Worm (Caenorhabditis elegans) whole organism, L2 larva: ENCODE data around the gene srz-100.

Experiments
- F13H6.1 ChIP-seq: sonication (generic microtip); optimal IDR thresholded peaks from 2 replicates; lab custom pipeline; 2016; ENCODE audit warnings: missing genetic modification characterization, missing compliant biosample characterization
- R02D3.7 ChIP-seq: fragments of 150-350 bp; optimal IDR thresholded peaks from 2 replicates; lab custom pipeline; 2014; ENCODE audit warnings: missing biosample characterization, missing genetic modification characterization
- Y55F3AM.14 ChIP-seq: fragments of 200-800 bp; sonication (Bioruptor generic); optimal IDR thresholded peaks from 2 replicates; lab custom pipeline; 2018; ENCODE audit warnings: mild to moderate bottlenecking, missing genetic modification characterization, missing compliant biosample characterization
- ZK546.5 ChIP-seq: sonication (generic microtip); optimal IDR thresholded peaks from 2 replicates; lab custom pipeline; 2017; ENCODE audit warnings: missing biosample characterization, missing genetic modification characterization
- alr-1 ChIP-seq: fragments of 150-350 bp; optimal IDR thresholded peaks from 2 replicates; lab custom pipeline; 2014; ENCODE audit warnings: missing biosample characterization, missing genetic modification characterization
- aly-2 ChIP-seq: fragments of 150-350 bp; optimal IDR thresholded peaks from 2 replicates; lab custom pipeline; 2014; ENCODE audit warnings: missing biosample characterization, missing genetic modification characterization
- blmp-1 ChIP-seq: sonication (generic microtip); optimal IDR thresholded peaks from 2 replicates; lab custom pipeline; 2017; ENCODE audit warnings: missing genetic modification characterization, mild to moderate bottlenecking, missing compliant biosample characterization, antibody characterized with exemption, moderate library complexity; ENCODE audit not compliant: insufficient read depth
- ceh-16 ChIP-seq: fragments of 150-350 bp; optimal IDR thresholded peaks from 2 replicates; lab custom pipeline; 2014; ENCODE audit warnings: missing biosample characterization, missing genetic modification characterization
- ceh-82 ChIP-seq: fragments of 150-350 bp; optimal IDR thresholded peaks from 2 replicates; lab custom pipeline; 2014; ENCODE audit warnings: missing biosample characterization, missing genetic modification characterization
- egl-27 ChIP-seq: sonication (generic microtip); optimal IDR thresholded peaks from 3 replicates; lab custom pipeline; 2017; ENCODE audit warnings: missing biosample characterization, missing genetic modification reagents, missing genetic modification characterization
- elt-3 ChIP-seq: sonication (generic microtip); optimal IDR thresholded peaks from 2 replicates; lab custom pipeline; 2017; ENCODE audit warnings: missing biosample characterization, missing genetic modification characterization
- fos-1 ChIP-seq: fragments of 150-350 bp; optimal IDR thresholded peaks from 2 replicates; lab custom pipeline; 2014; ENCODE audit warnings: missing biosample characterization, missing genetic modification characterization
- lin-11 ChIP-seq: fragments of 150-350 bp; sonication (generic microtip); optimal IDR thresholded peaks from 2 replicates; lab custom pipeline; 2014; ENCODE audit warnings: missing biosample characterization, missing genetic modification characterization, inconsistent platforms, mixed read lengths
- lin-13 ChIP-seq: fragments of 150-350 bp; optimal IDR thresholded peaks from 2 replicates; lab custom pipeline; 2014; ENCODE audit warnings: missing biosample characterization, missing genetic modification reagents, missing genetic modification characterization
- lsy-2 ChIP-seq, 2 experiments: fragments of 150-350 bp in 1 of 2; sonication (generic microtip) in 1 of 2; optimal IDR thresholded peaks; 2 replicates each; lab custom pipeline; 2014 to 2017; ENCODE audit warnings: missing biosample characterization in 2 of 2, missing genetic modification characterization in 2 of 2
- mdl-1 ChIP-seq, 2 experiments: fragments of 150-350 bp in 1 of 2; sonication (generic microtip) in 1 of 2; optimal IDR thresholded peaks; 2 replicates each; lab custom pipeline; 2017; ENCODE audit warnings: missing biosample characterization in 2 of 2, missing genetic modification characterization in 2 of 2
- nhr-10 ChIP-seq: sonication (generic microtip); optimal IDR thresholded peaks from 2 replicates; lab custom pipeline; 2017; ENCODE audit warnings: missing biosample characterization, missing genetic modification characterization
- nhr-11 ChIP-seq: fragments of 150-350 bp; optimal IDR thresholded peaks from 2 replicates; lab custom pipeline; 2014; ENCODE audit warnings: missing biosample characterization, missing genetic modification characterization
- nhr-12 ChIP-seq: fragments of 150-350 bp; optimal IDR thresholded peaks from 2 replicates; lab custom pipeline; 2014; ENCODE audit warnings: missing biosample characterization, missing genetic modification characterization
- nhr-21 ChIP-seq: fragments of 150-350 bp; optimal IDR thresholded peaks from 2 replicates; lab custom pipeline; 2014; ENCODE audit warnings: missing biosample characterization, missing genetic modification characterization
- nhr-23 ChIP-seq: fragments of 150-350 bp; optimal IDR thresholded peaks from 2 replicates; lab custom pipeline; 2014; ENCODE audit warnings: missing biosample characterization, missing genetic modification reagents, missing genetic modification characterization
- nhr-237 ChIP-seq: fragments of 150-350 bp; optimal IDR thresholded peaks from 2 replicates; lab custom pipeline; 2014; ENCODE audit warnings: missing biosample characterization, missing genetic modification characterization
- nhr-77 ChIP-seq: fragments of 150-350 bp; optimal IDR thresholded peaks from 2 replicates; lab custom pipeline; 2014; ENCODE audit warnings: missing biosample characterization, missing genetic modification characterization
- peb-1 ChIP-seq: fragments of 150-350 bp; optimal IDR thresholded peaks from 2 replicates; lab custom pipeline; 2014; ENCODE audit warnings: missing biosample characterization, missing genetic modification characterization
- sem-4 ChIP-seq: fragments of 150-350 bp; optimal IDR thresholded peaks from 2 replicates; lab custom pipeline; 2014; ENCODE audit warnings: missing biosample characterization, missing genetic modification reagents, missing genetic modification characterization
- skn-1 ChIP-seq: sonication (generic microtip); optimal IDR thresholded peaks from 2 replicates; lab custom pipeline; 2017; ENCODE audit warnings: missing biosample characterization, missing genetic modification characterization
- sma-3 ChIP-seq: sonication (generic microtip); optimal IDR thresholded peaks from 2 replicates; lab custom pipeline; 2016; ENCODE audit warnings: missing genetic modification reagents, missing genetic modification characterization, missing compliant biosample characterization
- sma-9 ChIP-seq, 2 experiments: fragments of 150-350 bp in 1 of 2; sonication (generic microtip) in 1 of 2; optimal IDR thresholded peaks; 2 replicates each; lab custom pipeline; 2014 to 2016; ENCODE audit warnings: missing genetic modification characterization in 2 of 2, mild to moderate bottlenecking in 1 of 2, missing biosample characterization in 1 of 2, missing compliant biosample characterization in 1 of 2, missing genetic modification reagents in 1 of 2, moderate library complexity in 1 of 2
- snpc-4 ChIP-seq: fragments of 150-350 bp; optimal IDR thresholded peaks from 2 replicates; lab custom pipeline; 2014; ENCODE audit warnings: missing biosample characterization, missing genetic modification characterization
- unc-39 ChIP-seq: fragments of 150-350 bp; optimal IDR thresholded peaks from 2 replicates; lab custom pipeline; 2014; ENCODE audit warnings: missing biosample characterization, missing genetic modification characterization
- unc-62 ChIP-seq: fragments of 150-350 bp; optimal IDR thresholded peaks from 2 replicates; lab custom pipeline; 2014; ENCODE audit warnings: missing biosample characterization, missing genetic modification reagents, missing genetic modification characterization
- zag-1 ChIP-seq: fragments of 150-350 bp; optimal IDR thresholded peaks from 2 replicates; lab custom pipeline; 2014; ENCODE audit warnings: missing biosample characterization, missing genetic modification characterization
- ztf-4 ChIP-seq: fragments of 150-350 bp; optimal IDR thresholded peaks from 2 replicates; lab custom pipeline; 2014; ENCODE audit warnings: missing biosample characterization, missing genetic modification characterization

The srz-100 gene

ce11 chrV:16699752-16700259 lies 31.9 kb upstream of the srz-100 start, which contains the start of gene Y70C5C.1:
Y70C5C.1 (plus strand) TSS chrV:16700209.
- TF ChIP-seq lsy-2 (tag; optimal IDR thresholded peaks at IDR 0.05; lab: Kevin White, UChicago) (no peak), ceh-16 (tag; lab: Kevin White, UChicago) (no peak), lin-13 (GFP tag; lab: Kevin White, UChicago) (no peak), fos-1 (no peak), nhr-10 (tag; lab: Kevin White, UChicago) (no peak), nhr-11 (tag; lab: Kevin White, UChicago) (no peak), sma-9 (GFP tag; optimal IDR thresholded peaks at IDR 0.05; lab: Kevin White, UChicago) (no peak), sma-9 (tag; optimal IDR thresholded peaks at IDR 0.05; lab: Kevin White, UChicago) (no peak), mdl-1 (tag; optimal IDR thresholded peaks at IDR 0.05; lab: Kevin White, UChicago) (no peak)

- TF ChIP-seq blmp-1 (tag; lab: Kevin White, UChicago) (no peak), sma-9 (GFP tag; optimal IDR thresholded peaks at IDR 0.05; lab: Kevin White, UChicago) (no peak), sma-9 (tag; optimal IDR thresholded peaks at IDR 0.05; lab: Kevin White, UChicago) (no peak), aly-2 (tag; lab: Kevin White, UChicago) (no peak), nhr-23 (tag; lab: Kevin White, UChicago) (no peak), peb-1 (no peak), nhr-77 (tag; lab: Kevin White, UChicago) (no peak), alr-1 (tag; lab: Kevin White, UChicago) (no peak), unc-62 (GFP tag; lab: Kevin White, UChicago) (no peak), nhr-21 (tag; lab: Kevin White, UChicago) (no peak), snpc-4 (no peak), skn-1 (no peak), ceh-16 (tag; lab: Kevin White, UChicago) (no peak), lin-11 (tag; lab: Kevin White, UChicago) (no peak), nhr-11 (tag; lab: Kevin White, UChicago) (no peak)
Observed at ce11 chrV:16706549-16706948, 25.2 kb upstream of the srz-100 start, which contains the start of gene clec-9. clec-9 (minus strand) TSS chrV:16706649.

- TF ChIP-seq unc-39 (tag; lab: Kevin White, UChicago) = no peak
- no peak for TF ChIP-seq sem-4 (tag; lab: Kevin White, UChicago)
- no peak for TF ChIP-seq elt-3
- no peak for TF ChIP-seq F13H6.1
- TF ChIP-seq Y55F3AM.14 = no peak
- TF ChIP-seq sma-3 (GFP tag; lab: Kevin White, UChicago) = no peak
- no peak for TF ChIP-seq alr-1 (tag; lab: Kevin White, UChicago)
- no peak for TF ChIP-seq blmp-1 (tag; lab: Kevin White, UChicago)
- no peak for TF ChIP-seq R02D3.7 (tag; lab: Kevin White, UChicago)
- no peak for TF ChIP-seq lin-11 (tag; lab: Kevin White, UChicago)
- TF ChIP-seq lsy-2 (tag; optimal IDR thresholded peaks at IDR 0.05; lab: Kevin White, UChicago) = no peak
- TF ChIP-seq nhr-237 (tag; lab: Kevin White, UChicago) = no peak
- TF ChIP-seq ZK546.5 (tag; lab: Kevin White, UChicago) = no peak
- no peak for TF ChIP-seq egl-27 (tag; lab: Kevin White, UChicago)
Observed at ce11 chrV:16713797-16714196, 17.9 kb upstream of the srz-100 start.

- TF ChIP-seq F13H6.1 (no peak), alr-1 (tag; lab: Kevin White, UChicago) (no peak), sma-9 (GFP tag; optimal IDR thresholded peaks at IDR 0.05; lab: Kevin White, UChicago) (no peak), sma-9 (tag; optimal IDR thresholded peaks at IDR 0.05; lab: Kevin White, UChicago) (no peak), sma-3 (GFP tag; lab: Kevin White, UChicago) (no peak), ZK546.5 (tag; lab: Kevin White, UChicago) (no peak), nhr-10 (tag; lab: Kevin White, UChicago) (no peak), unc-39 (tag; lab: Kevin White, UChicago) (no peak)
- TF ChIP-seq, all 48 proteins: peak for 0
Observed at ce11 chrV:16716574-16716973, 15.1 kb upstream of the srz-100 start, which contains the start of gene srh-137. srh-137 (minus strand) TSS chrV:16716674.

- TF ChIP-seq alr-1 (tag; lab: Kevin White, UChicago) = no peak
- no peak for TF ChIP-seq Y55F3AM.14
- no peak for TF ChIP-seq ztf-4
- TF ChIP-seq aly-2 (tag; lab: Kevin White, UChicago) = no peak
- TF ChIP-seq unc-62 (GFP tag; lab: Kevin White, UChicago) = no peak
- TF ChIP-seq nhr-21 (tag; lab: Kevin White, UChicago) = no peak
- no peak for TF ChIP-seq nhr-12 (tag; lab: Kevin White, UChicago)
- no peak for TF ChIP-seq unc-39 (tag; lab: Kevin White, UChicago)
- TF ChIP-seq egl-27 (tag; lab: Kevin White, UChicago) = no peak
- TF ChIP-seq ceh-82 = no peak
- no peak for TF ChIP-seq zag-1
Observed at ce11 chrV:16723744-16724143, 8.0 kb upstream of the srz-100 start, which contains the start of gene nhr-112. nhr-112 (minus strand) TSS chrV:16723844.
